Worm (Caenorhabditis elegans) whole organism, young adult: ENCODE measurements around the gene F18G5.1.

ENCODE experiments used
- B0261.1 ChIP-seq: sonication (generic microtip); optimal IDR thresholded peaks from 2 replicates; lab custom pipeline; 2016; ENCODE audit warnings: mild to moderate bottlenecking, missing genetic modification characterization, moderate library complexity, missing compliant biosample characterization
- C17E4.6 ChIP-seq: fragments of 200-800 bp; sonication (Bioruptor generic); IDR thresholded peaks from 2 replicates; pipeline ENCODE4 v1.3.6; 2022; ENCODE audit warnings: missing genetic modification reagents, missing genetic modification characterization, missing compliant biosample characterization
- F55B11.4 ChIP-seq: sonication (generic microtip); optimal IDR thresholded peaks from 2 replicates; lab custom pipeline; 2016; ENCODE audit warnings: missing compliant biosample characterization, missing genetic modification characterization, borderline replicate concordance; ENCODE audit not compliant: insufficient read depth
- F57C9.4 ChIP-seq: sonication (generic microtip); optimal IDR thresholded peaks from 2 replicates; lab custom pipeline; 2017; ENCODE audit warnings: mild to moderate bottlenecking, missing genetic modification characterization, missing compliant biosample characterization
- K12H6.12 ChIP-seq: fragments of 200-800 bp; sonication (Bioruptor generic); optimal IDR thresholded peaks from 2 replicates; lab custom pipeline; 2018; ENCODE audit warnings: mild to moderate bottlenecking, missing genetic modification characterization, missing compliant biosample characterization
- Y53G8AR.9 ChIP-seq: fragments of 200-800 bp; sonication (Bioruptor generic); conservative IDR thresholded peaks from 2 replicates; pipeline ENCODE4 v1.3.6; 2022; ENCODE audit warnings: missing genetic modification reagents, missing genetic modification characterization, missing compliant biosample characterization
- Y56A3A.18 ChIP-seq: fragments of 200-800 bp; sonication (Bioruptor generic); IDR thresholded peaks from 2 replicates; pipeline ENCODE4 v1.3.6; 2022; ENCODE audit warnings: missing genetic modification reagents, missing genetic modification characterization, missing compliant biosample characterization
- Y79H2A.3 ChIP-seq: fragments of 200-800 bp; sonication (Bioruptor generic); conservative IDR thresholded peaks from 2 replicates; pipeline ENCODE4 v1.3.6; 2022; ENCODE audit warnings: missing genetic modification reagents, missing genetic modification characterization, missing compliant biosample characterization
- akir-1 ChIP-seq: fragments of 200-800 bp; sonication (Bioruptor generic); optimal IDR thresholded peaks from 2 replicates; lab custom pipeline; 2018; ENCODE audit warnings: mild to moderate bottlenecking, missing genetic modification characterization, moderate library complexity, missing compliant biosample characterization
- ama-1 ChIP-seq, 3 experiments: fragments of 150-350 bp in 1 of 3; sonication (generic microtip) in 2 of 3; optimal IDR thresholded peaks; 2 replicates each; lab custom pipeline; 2014 to 2018; ENCODE audit warnings: missing biosample characterization in 2 of 3, missing genetic modification characterization in 2 of 3, missing genetic modification reagents in 2 of 3
- aptf-2 ChIP-seq: fragments of 200-800 bp; sonication (Bioruptor generic); conservative IDR thresholded peaks from 2 replicates; pipeline ENCODE4 v1.3.6; 2022; ENCODE audit warnings: missing genetic modification reagents, missing genetic modification characterization, missing compliant biosample characterization
- athp-1 ChIP-seq: sonication (generic microtip); optimal IDR thresholded peaks from 2 replicates; lab custom pipeline; 2017; ENCODE audit warnings: mild to moderate bottlenecking, missing genetic modification characterization, missing compliant biosample characterization
- attf-5 ChIP-seq: fragments of 200-800 bp; sonication (Bioruptor generic); optimal IDR thresholded peaks from 2 replicates; lab custom pipeline; 2018; ENCODE audit warnings: mild to moderate bottlenecking, missing genetic modification characterization, missing compliant biosample characterization
- bed-2 ChIP-seq: fragments of 200-800 bp; sonication (Bioruptor generic); IDR thresholded peaks from 2 replicates; pipeline ENCODE4 v1.3.6; 2022; ENCODE audit warnings: missing genetic modification reagents, missing genetic modification characterization, missing compliant biosample characterization
- cebp-1 ChIP-seq, 2 experiments: fragments of 200-800 bp in 1 of 2; sonication (Bioruptor generic) in 1 of 2; sonication (generic microtip) in 1 of 2; IDR thresholded peaks in 1 of 2; optimal IDR thresholded peaks in 1 of 2; 2 replicates each; pipeline versions ENCODE4 v1.3.6 to Lab custom; 2017 to 2022; ENCODE audit warnings: missing compliant biosample characterization in 2 of 2, missing genetic modification characterization in 2 of 2, mild to moderate bottlenecking in 1 of 2, missing genetic modification reagents in 1 of 2, moderate library complexity in 1 of 2
- ceh-27 ChIP-seq: fragments of 200-800 bp; sonication (Bioruptor generic); optimal IDR thresholded peaks from 2 replicates; lab custom pipeline; 2018; ENCODE audit warnings: mild to moderate bottlenecking, missing genetic modification characterization, moderate library complexity, missing compliant biosample characterization
- ceh-58 ChIP-seq: fragments of 200-800 bp; sonication (Bioruptor generic); IDR thresholded peaks from 2 replicates; pipeline ENCODE4 v1.3.6; 2022; ENCODE audit warnings: missing genetic modification characterization, missing compliant biosample characterization
- die-1 ChIP-seq: sonication (generic microtip); optimal IDR thresholded peaks from 2 replicates; lab custom pipeline; 2016; ENCODE audit warnings: missing genotype, mild to moderate bottlenecking, missing genetic modification characterization, missing compliant biosample characterization
- dox-1 ChIP-seq: fragments of 200-800 bp; sonication (Bioruptor generic); IDR thresholded peaks from 2 replicates; pipeline ENCODE4 v1.3.6; 2022; ENCODE audit warnings: missing genetic modification reagents, missing genetic modification characterization, missing compliant biosample characterization
- dpl-1 ChIP-seq: fragments of 150-350 bp; optimal IDR thresholded peaks from 2 replicates; lab custom pipeline; 2014; ENCODE audit warnings: missing biosample characterization, missing genetic modification reagents, missing genetic modification characterization
- egl-44 ChIP-seq: fragments of 200-800 bp; sonication (Bioruptor generic); IDR thresholded peaks from 2 replicates; pipeline ENCODE4 v1.3.6; 2022; ENCODE audit warnings: missing genetic modification reagents, missing genetic modification characterization, missing compliant biosample characterization
- fkh-3 ChIP-seq: sonication (generic microtip); optimal IDR thresholded peaks from 2 replicates; lab custom pipeline; 2016; ENCODE audit warnings: mild to moderate bottlenecking, missing genetic modification characterization, missing compliant biosample characterization
- hlh-12 ChIP-seq: sonication (generic microtip); optimal IDR thresholded peaks from 2 replicates; lab custom pipeline; 2016; ENCODE audit warnings: missing genetic modification characterization, missing compliant biosample characterization
- hmg-1.2 ChIP-seq: fragments of 200-800 bp; sonication (Bioruptor generic); IDR thresholded peaks from 2 replicates; pipeline ENCODE4 v1.3.6; 2022; ENCODE audit warnings: missing genetic modification reagents, missing genetic modification characterization, missing compliant biosample characterization
- hmg-20 ChIP-seq: fragments of 200-800 bp; sonication (Bioruptor generic); IDR thresholded peaks from 2 replicates; pipeline ENCODE4 v1.3.6; 2022; ENCODE audit warnings: missing genetic modification reagents, missing genetic modification characterization, missing compliant biosample characterization
- lin-54 ChIP-seq: fragments of 200-800 bp; sonication (Bioruptor generic); optimal IDR thresholded peaks from 2 replicates; lab custom pipeline; 2018; ENCODE audit warnings: mild to moderate bottlenecking, missing genetic modification characterization, missing compliant biosample characterization
- lir-1 ChIP-seq: fragments of 200-800 bp; sonication (Bioruptor generic); conservative IDR thresholded peaks from 2 replicates; pipeline ENCODE4 v1.3.6; 2022; ENCODE audit warnings: missing genetic modification reagents, missing genetic modification characterization, missing compliant biosample characterization
- nhr-80 ChIP-seq: sonication (generic microtip); optimal IDR thresholded peaks from 2 replicates; lab custom pipeline; 2016; ENCODE audit warnings: missing genetic modification characterization, missing compliant biosample characterization
- pbrm-1 ChIP-seq: fragments of 200-800 bp; sonication (Bioruptor generic); IDR thresholded peaks from 2 replicates; pipeline ENCODE4 v1.3.6; 2022; ENCODE audit warnings: missing genetic modification reagents, missing genetic modification characterization, missing compliant biosample characterization
- rec-8 ChIP-seq, 2 experiments: sonication (generic microtip); optimal IDR thresholded peaks; 2 replicates each; lab custom pipeline; 2016; ENCODE audit warnings: mild to moderate bottlenecking in 2 of 2, missing genetic modification characterization in 2 of 2, missing genetic modification reagents in 2 of 2, missing genotype in 2 of 2, missing biosample characterization in 1 of 2, missing compliant biosample characterization in 1 of 2, moderate library complexity in 1 of 2
- snpc-1.1 ChIP-seq: sonication (generic microtip); optimal IDR thresholded peaks from 2 replicates; lab custom pipeline; 2017; ENCODE audit warnings: missing genetic modification characterization, mild to moderate bottlenecking, missing compliant biosample characterization, antibody characterized with exemption, moderate library complexity, missing genotype, missing genetic modification reagents; ENCODE audit not compliant: insufficient read depth
- snpc-4 ChIP-seq, 5 experiments: fragments of 150-350 bp in 1 of 5; sonication (generic microtip) in 4 of 5; optimal IDR thresholded peaks; 2 replicates each; lab custom pipeline; 2014 to 2018; ENCODE audit warnings: missing genetic modification characterization in 5 of 5, missing biosample characterization in 3 of 5, antibody characterized with exemption in 2 of 5, mild to moderate bottlenecking in 2 of 5, missing compliant biosample characterization in 2 of 5, missing genotype in 2 of 5, moderate library complexity in 2 of 5, missing genetic modification reagents in 1 of 5
- sptf-2 ChIP-seq: fragments of 200-800 bp; sonication (Bioruptor generic); optimal IDR thresholded peaks from 2 replicates; lab custom pipeline; 2018; ENCODE audit warnings: mild to moderate bottlenecking, missing genetic modification characterization, missing compliant biosample characterization
- tbp1 ChIP-seq: fragments of 200-800 bp; sonication (Bioruptor generic); optimal IDR thresholded peaks from 2 replicates; lab custom pipeline; 2018; ENCODE audit warnings: mild to moderate bottlenecking, missing genetic modification characterization, missing compliant biosample characterization
- unc-62 ChIP-seq: fragments of 150-350 bp; optimal IDR thresholded peaks from 2 replicates; lab custom pipeline; 2014; ENCODE audit warnings: missing biosample characterization, missing genetic modification reagents, missing genetic modification characterization
- zfh-2 ChIP-seq: fragments of 200-800 bp; sonication (Bioruptor generic); conservative IDR thresholded peaks from 2 replicates; pipeline ENCODE4 v1.3.6; 2022; ENCODE audit warnings: missing genetic modification reagents, missing genetic modification characterization, missing compliant biosample characterization
- ztf-25 ChIP-seq: fragments of 200-800 bp; sonication (Bioruptor generic); IDR thresholded peaks from 2 replicates; pipeline ENCODE4 v1.3.6; 2022; ENCODE audit warnings: missing genetic modification reagents, missing genetic modification characterization, missing compliant biosample characterization

F18G5.1 gene

ce11 chrX:9225273-9225672 lies 34.4 kb upstream of the F18G5.1 start:
- TF ChIP-seq Y53G8AR.9 (GFP tag; lab: Robert Waterston, UW) = 0 out of 2 replicates have a peak, but pooled peaks have one; percentile 37
- no peak for TF ChIP-seq unc-62 (GFP tag; lab: Kevin White, UChicago)
- peak; percentile 89 for TF ChIP-seq hmg-1.2 (GFP tag; lab: Robert Waterston, UW)
- no peak for TF ChIP-seq C17E4.6 (GFP tag; lab: Robert Waterston, UW)
- no peak for TF ChIP-seq attf-5 (GFP tag; lab: Kevin White, UChicago)
- no peak for TF ChIP-seq hlh-12 (tag; lab: Kevin White, UChicago)
- TF ChIP-seq ceh-58 (GFP tag; lab: Robert Waterston, UW) = no peak
- no peak for TF ChIP-seq snpc-4 (GFP tag; optimal IDR thresholded peaks at IDR 0.05; lab: Kevin White, UChicago)
- TF ChIP-seq snpc-4 (tag; optimal IDR thresholded peaks at IDR 0.05; lab: Kevin White, UChicago) = no peak
- no peak for TF ChIP-seq die-1 (tag; lab: Kevin White, UChicago)
- peak; percentile 41 for TF ChIP-seq ceh-27 (GFP tag; lab: Kevin White, UChicago)
- peak; percentile 78 for TF ChIP-seq zfh-2 (GFP tag; lab: Robert Waterston, UW)
- TF ChIP-seq aptf-2 (GFP tag; lab: Robert Waterston, UW) = no peak
- peak; percentile 68; the same call in 1 of the 2 replicates for TF ChIP-seq dox-1
- TF ChIP-seq egl-44 (GFP tag; lab: Robert Waterston, UW) = no peak
- TF ChIP-seq sptf-2 = no peak
- TF ChIP-seq hmg-20 (GFP tag; lab: Robert Waterston, UW) = 0 out of 2 replicates have a peak, but pooled peaks have one; percentile 18
- TF ChIP-seq ama-1 (optimal IDR thresholded peaks at IDR 0.05; lab: Kevin White, UChicago) = no peak
- TF ChIP-seq ama-1 (GFP tag; optimal IDR thresholded peaks at IDR 0.05; lab: Kevin White, UChicago) = no peak
- no peak for TF ChIP-seq ztf-25 (GFP tag; lab: Robert Waterston, UW)
- TF ChIP-seq tbp1 (GFP tag; lab: Kevin White, UChicago) = peak; percentile 13
- no peak for TF ChIP-seq cebp-1 (GFP tag; IDR thresholded peaks at IDR 0.05; lab: Robert Waterston, UW)
- peak; percentile 53 for TF ChIP-seq cebp-1 (tag; optimal IDR thresholded peaks at IDR 0.05; lab: Kevin White, UChicago)
- TF ChIP-seq pbrm-1 (GFP tag; lab: Robert Waterston, UW) = peak; percentile 38; the same call in 1 of the 2 replicates
- TF ChIP-seq B0261.1 = no peak
- TF ChIP-seq rec-8 (tag; optimal IDR thresholded peaks at IDR 0.05; lab: Kevin White, UChicago) = no peak
- no peak for TF ChIP-seq bed-2
- TF ChIP-seq akir-1 (GFP tag; lab: Kevin White, UChicago) = no peak
- no peak for TF ChIP-seq Y79H2A.3
- no peak for TF ChIP-seq lin-54
- TF ChIP-seq dpl-1 (GFP tag; lab: Kevin White, UChicago) = no peak
- no peak for TF ChIP-seq snpc-1.1 (tag; lab: Kevin White, UChicago)
- no peak for TF ChIP-seq Y56A3A.18 (GFP tag; lab: Robert Waterston, UW)
- no peak for TF ChIP-seq athp-1 (tag; lab: Kevin White, UChicago)
- no peak for TF ChIP-seq fkh-3
- peak; percentile 6 for TF ChIP-seq K12H6.12 (tag; lab: Kevin White, UChicago)
- TF ChIP-seq nhr-80 (tag; lab: Kevin White, UChicago) = peak; percentile 86
- no peak for TF ChIP-seq lir-1 (GFP tag; lab: Robert Waterston, UW)
- TF ChIP-seq F55B11.4 = no peak

ce11 chrX:9226904-9227303 lies 32.7 kb upstream of the F18G5.1 start:
- TF ChIP-seq F57C9.4 (tag; lab: Kevin White, UChicago) (no peak), bed-2 (no peak)
- TF ChIP-seq, all 124 proteins: peak for 0
